Worm (Caenorhabditis elegans) whole organism, late embryonic: Measurements from ENCODE around the gene ZC84.1.

Experiments
- F13H6.1 ChIP-seq: sonication (generic microtip); optimal IDR thresholded peaks from 2 replicates; lab custom pipeline; 2016; ENCODE audit warnings: missing genetic modification characterization, missing compliant biosample characterization
- che-1 ChIP-seq: sonication (generic microtip); optimal IDR thresholded peaks from 2 replicates; lab custom pipeline; 2016; ENCODE audit warnings: mild to moderate bottlenecking, missing genetic modification characterization, missing compliant biosample characterization
- fax-1 ChIP-seq: sonication (generic microtip); optimal IDR thresholded peaks from 2 replicates; lab custom pipeline; 2016; ENCODE audit warnings: missing genotype, missing genetic modification characterization, missing compliant biosample characterization
- nfya-1 ChIP-seq: sonication (generic microtip); optimal IDR thresholded peaks from 2 replicates; lab custom pipeline; 2017; ENCODE audit warnings: missing genetic modification characterization, mild to moderate bottlenecking, missing compliant biosample characterization, antibody characterized with exemption, moderate library complexity
- npax-4 ChIP-seq: sonication (generic microtip); optimal IDR thresholded peaks from 2 replicates; lab custom pipeline; 2016; ENCODE audit warnings: missing genetic modification characterization, missing compliant biosample characterization
- sox-4 ChIP-seq: sonication (generic microtip); optimal IDR thresholded peaks from 2 replicates; lab custom pipeline; 2017; ENCODE audit warnings: mild to moderate bottlenecking, missing genetic modification characterization, inconsistent platforms, missing compliant biosample characterization
- tbx-2 ChIP-seq: sonication (generic microtip); optimal IDR thresholded peaks from 2 replicates; lab custom pipeline; 2016; ENCODE audit warnings: missing genetic modification characterization, missing compliant biosample characterization
- unc-86 ChIP-seq: sonication (generic microtip); optimal IDR thresholded peaks from 2 replicates; lab custom pipeline; 2016; ENCODE audit warnings: missing genetic modification characterization, missing compliant biosample characterization

ce11 chrIII:9242675-9243074, 36.6 kb upstream of the ZC84.1 start, which contains the start of gene dat-1:
- no peak for TF ChIP-seq tbx-2
- no peak for TF ChIP-seq fax-1
- no peak for TF ChIP-seq che-1 (tag; lab: Kevin White, UChicago)
- TF ChIP-seq nfya-1 (tag; lab: Kevin White, UChicago): no peak
- TF ChIP-seq F13H6.1 (tag; lab: Kevin White, UChicago): no peak
- no peak for TF ChIP-seq unc-86 (tag; lab: Kevin White, UChicago)
- no peak for TF ChIP-seq sox-4 (tag; lab: Kevin White, UChicago)
- no peak for TF ChIP-seq npax-4 (tag; lab: Kevin White, UChicago)
